Worm (Caenorhabditis elegans): ENCODE measurements around the gene atgp-1.
A peak's percentile ranks its signal among the peaks of the same experiment; 100 is the strongest.

Gene atgp-1

ce11 chrIV:17285263-17285662, 16.1 kb downstream of the atgp-1 start:
- no peak for TF ChIP-seq cnd-1 (tag; optimal IDR thresholded peaks at IDR 0.05)
- no peak for TF ChIP-seq M03D4.4 (tag; optimal IDR thresholded peaks at IDR 0.05)
- no peak for TF ChIP-seq nhr-12 (tag; optimal IDR thresholded peaks at IDR 0.05)
- TF ChIP-seq blmp-1 (tag; optimal IDR thresholded peaks at IDR 0.05), result no peak
- TF ChIP-seq zip-8 (tag; optimal IDR thresholded peaks at IDR 0.05), result peak; percentile 10
- TF ChIP-seq mab-5 (tag; optimal IDR thresholded peaks at IDR 0.05), result no peak
- no peak for TF ChIP-seq bed-3 (GFP tag; optimal IDR thresholded peaks at IDR 0.05)
- no peak for TF ChIP-seq sptf-1 (tag; optimal IDR thresholded peaks at IDR 0.05)

DNA sequence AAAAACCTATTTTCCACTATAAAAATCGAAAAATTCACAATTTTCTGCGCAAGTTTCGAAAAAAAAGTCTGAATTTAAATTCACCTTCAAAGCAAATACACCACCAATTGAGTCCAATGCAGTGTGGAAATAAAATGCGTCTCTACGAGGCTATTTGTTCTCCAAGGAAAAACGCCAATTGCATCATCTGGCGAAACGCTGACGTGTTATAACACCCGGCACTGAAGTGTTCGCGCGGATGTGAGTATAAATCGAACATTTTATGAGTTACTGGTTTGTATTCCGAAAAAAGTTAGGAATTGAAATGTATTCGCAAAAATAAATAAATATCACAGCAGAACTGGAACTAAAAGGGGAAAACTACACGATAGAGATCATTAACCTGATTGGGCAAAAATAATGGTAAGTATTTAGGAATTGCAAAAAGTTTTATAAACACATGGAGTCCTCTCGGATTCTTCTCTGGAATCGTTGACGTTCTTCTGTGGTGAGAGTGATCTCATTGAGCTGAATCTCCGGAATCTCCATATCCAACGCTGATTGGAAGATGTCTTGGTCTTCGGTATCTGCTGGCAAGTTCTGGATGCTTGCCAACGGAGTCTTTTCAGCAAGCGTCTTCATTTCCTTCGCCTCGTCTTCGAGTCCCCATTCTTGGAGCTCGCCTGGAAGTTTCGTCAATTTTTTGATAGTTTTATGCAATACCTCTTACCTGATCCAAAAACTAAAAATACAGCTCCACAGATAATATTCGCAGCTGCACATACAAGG, 18.9 kb downstream of the atgp-1 start, which contains the start of gene zipt-7.1:
Gene zipt-7.1 (minus strand): TSS at position 232 of the 768 bp plus-strand sequence.
- no peak for TF ChIP-seq ces-1 (GFP tag; optimal IDR thresholded peaks at IDR 0.05)
- TF ChIP-seq sptf-1 (tag; optimal IDR thresholded peaks at IDR 0.05), result no peak
- no peak for TF ChIP-seq snpc-4 (tag; optimal IDR thresholded peaks at IDR 0.05)
- no peak for TF ChIP-seq hlh-1 (tag; optimal IDR thresholded peaks at IDR 0.05)
- no peak for TF ChIP-seq mab-5 (tag; optimal IDR thresholded peaks at IDR 0.05)
- TF ChIP-seq cnd-1 (tag; optimal IDR thresholded peaks at IDR 0.05), result no peak
- TF ChIP-seq bed-3 (GFP tag; optimal IDR thresholded peaks at IDR 0.05), result no peak
- TF ChIP-seq nhr-2 (tag; optimal IDR thresholded peaks at IDR 0.05), result no peak
- no peak for TF ChIP-seq nhr-76 (tag; optimal IDR thresholded peaks at IDR 0.05)
- no peak for TF ChIP-seq lin-13 (tag; optimal IDR thresholded peaks at IDR 0.05)
- no peak for TF ChIP-seq lin-32 (GFP tag; optimal IDR thresholded peaks at IDR 0.05)
- TF ChIP-seq sem-2 (GFP tag; optimal IDR thresholded peaks at IDR 0.05), result no peak
- TF ChIP-seq elt-1 (tag; optimal IDR thresholded peaks at IDR 0.05; ENCODE audit: borderline replicate concordance, insufficient read depth), result no peak

DNA sequence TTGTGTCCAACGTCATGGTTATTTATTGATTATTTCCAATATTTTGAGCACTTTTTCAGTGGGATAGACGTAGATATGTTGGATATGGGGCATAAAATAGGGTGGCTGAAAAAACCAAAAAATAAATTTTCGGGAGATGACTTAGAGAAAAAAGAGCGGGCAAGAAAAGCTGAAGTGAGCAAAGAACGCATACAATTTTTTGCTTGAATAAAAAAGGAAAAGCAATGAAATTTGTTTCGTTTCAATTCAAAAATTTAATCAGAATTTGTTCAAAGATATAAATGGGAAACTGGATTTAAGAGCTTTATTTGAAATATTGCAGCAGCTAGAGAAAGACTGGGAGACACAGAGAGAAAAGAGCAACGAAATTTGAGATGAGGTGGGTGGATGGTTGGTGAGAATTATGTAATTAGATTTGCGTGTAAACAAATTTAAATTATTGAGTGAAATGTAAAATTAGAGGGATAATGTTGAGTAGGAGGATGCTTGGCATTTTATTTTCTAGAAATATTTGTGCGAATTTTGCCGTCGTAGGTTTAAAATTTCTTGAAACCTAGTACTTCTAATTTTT, 22.6 kb downstream of the atgp-1 start, which contains the start of the genes T28F3.11 and slc-17.4:
Gene T28F3.11 (minus strand): TSS at position 51 of the 571 bp plus-strand sequence.
Gene slc-17.4 (minus strand): TSS at position 105 of the 571 bp plus-strand sequence.
- TF ChIP-seq ces-1 (GFP tag; optimal IDR thresholded peaks at IDR 0.05) (peak; percentile 64), pha-4 (tag; optimal IDR thresholded peaks at IDR 0.05) (no peak), nhr-12 (tag; optimal IDR thresholded peaks at IDR 0.05) (no peak), tbx-8 (GFP tag; optimal IDR thresholded peaks at IDR 0.05) (no peak)

DNA sequence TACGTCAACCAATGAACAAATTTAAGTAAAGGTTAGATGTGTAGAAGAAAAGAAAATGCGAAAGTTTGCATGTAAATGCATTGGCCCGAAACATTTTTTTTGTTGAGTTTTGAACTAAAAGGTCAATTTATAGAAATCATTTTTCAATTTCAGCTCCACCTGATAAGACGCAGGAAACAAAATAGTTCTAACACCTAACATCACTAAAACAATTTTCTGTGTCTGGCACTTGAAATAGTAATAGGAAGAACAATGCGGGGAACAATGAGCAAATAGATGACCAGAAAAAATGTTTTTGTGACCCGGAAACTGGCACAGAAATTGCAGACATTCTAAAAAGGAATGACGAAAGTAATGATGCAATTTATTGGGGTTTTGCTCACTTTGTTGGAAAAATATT, 23.2 kb downstream of the atgp-1 start:
- no peak for TF ChIP-seq unc-120 (tag; optimal IDR thresholded peaks at IDR 0.05; ENCODE audit: poor library complexity, severe bottlenecking)
- TF ChIP-seq M03D4.4 (tag; optimal IDR thresholded peaks at IDR 0.05), result no peak
- no peak for TF ChIP-seq cnd-1 (tag; optimal IDR thresholded peaks at IDR 0.05)
- no peak for TF ChIP-seq sptf-1 (tag; optimal IDR thresholded peaks at IDR 0.05)

- no peak for TF ChIP-seq nhr-76 (tag; optimal IDR thresholded peaks at IDR 0.05)
- TF ChIP-seq M03D4.4 (tag; optimal IDR thresholded peaks at IDR 0.05), result no peak
- no peak for TF ChIP-seq zip-8 (tag; optimal IDR thresholded peaks at IDR 0.05)
- TF ChIP-seq sem-2 (GFP tag; optimal IDR thresholded peaks at IDR 0.05), result no peak
- no peak for TF ChIP-seq hlh-1 (tag; optimal IDR thresholded peaks at IDR 0.05)
- no peak for TF ChIP-seq cnd-1 (tag; optimal IDR thresholded peaks at IDR 0.05)
- TF ChIP-seq elt-1 (tag; optimal IDR thresholded peaks at IDR 0.05; ENCODE audit: borderline replicate concordance, insufficient read depth), result no peak
- TF ChIP-seq blmp-1 (tag; optimal IDR thresholded peaks at IDR 0.05), result no peak
- no peak for TF ChIP-seq lin-32 (GFP tag; optimal IDR thresholded peaks at IDR 0.05)
Observed at ce11 chrIV:17293068-17293467, 23.9 kb downstream of the atgp-1 start.

DNA sequence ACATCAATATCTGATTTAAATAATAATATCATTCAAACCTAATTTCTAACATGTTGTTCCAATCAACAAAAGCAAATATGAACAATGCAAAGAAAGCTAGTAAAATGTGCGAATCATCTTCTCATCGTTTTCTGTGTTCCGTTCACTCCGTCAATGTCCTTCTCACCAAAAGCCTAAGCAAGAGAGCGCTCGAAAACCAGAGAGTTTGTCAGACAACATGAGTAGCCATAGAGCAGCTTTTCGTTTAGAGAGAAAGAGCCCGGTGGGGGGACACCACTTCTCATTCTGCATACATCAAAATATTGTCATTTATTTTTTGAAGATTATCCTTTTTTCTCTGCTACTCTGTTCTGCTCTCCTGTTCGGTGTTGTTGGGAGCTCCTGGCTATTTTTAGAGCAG, 24.5 kb downstream of the atgp-1 start:
- TF ChIP-seq nhr-76 (tag; optimal IDR thresholded peaks at IDR 0.05) (no peak), unc-62 (GFP tag; optimal IDR thresholded peaks at IDR 0.05) (no peak), unc-120 (tag; optimal IDR thresholded peaks at IDR 0.05; ENCODE audit: poor library complexity, severe bottlenecking) (peak; percentile 19), M03D4.4 (tag; optimal IDR thresholded peaks at IDR 0.05) (no peak), mab-5 (tag; optimal IDR thresholded peaks at IDR 0.05) (no peak), elt-1 (tag; optimal IDR thresholded peaks at IDR 0.05; ENCODE audit: borderline replicate concordance, insufficient read depth) (no peak), hlh-1 (tag; optimal IDR thresholded peaks at IDR 0.05) (peak; percentile 20), blmp-1 (tag; optimal IDR thresholded peaks at IDR 0.05) (no peak), zip-8 (tag; optimal IDR thresholded peaks at IDR 0.05) (no peak), pha-4 (tag; optimal IDR thresholded peaks at IDR 0.05) (peak; percentile 14), lsy-2 (tag; optimal IDR thresholded peaks at IDR 0.05) (no peak), ham-2 (GFP tag; optimal IDR thresholded peaks at IDR 0.05) (no peak)
